Worm (Caenorhabditis elegans): ENCODE measurements around the gene msd-2.

ce11 chrIV:10063941-10064340 is 35.1 kb downstream of the msd-2 start:
- TF ChIP-seq flt-1 (GFP tag; IDR thresholded peaks at IDR 0.05) (no peak), ztf-23 (GFP tag; IDR thresholded peaks at IDR 0.05) (no peak), med-1 (GFP tag; optimal IDR thresholded peaks at IDR 0.05; ENCODE audit: insufficient read depth) (no peak), tab-1 (GFP tag; IDR thresholded peaks at IDR 0.05) (no peak)
